Fruit fly (Drosophila melanogaster): ENCODE results near the gene Bub3.

The Bub3 gene

dm6 chr3R:29675333-29675732, at the start of gene Bub3, which contains the start of gene Cap-D2 (continued):
- TF ChIP-seq mld (GFP tag; IDR thresholded peaks at IDR 0.05; ENCODE audit: partially characterized antibody) (no peak), CG1647 (GFP tag; optimal IDR thresholded peaks at IDR 0.05) (peak; percentile 62), CG17912 (GFP tag; optimal IDR thresholded peaks at IDR 0.05) (no peak), CG6654 (GFP tag; optimal IDR thresholded peaks at IDR 0.05) (peak; percentile 12), pfk (GFP tag; optimal IDR thresholded peaks at IDR 0.05) (no peak), lola (GFP tag; optimal IDR thresholded peaks at IDR 0.05) (peak in 1 of 3 experiments; percentile 68), Trl (optimal IDR thresholded peaks at IDR 0.05) (no peak), Trl (GFP tag; optimal IDR thresholded peaks at IDR 0.05) (peak; percentile 81), run (tag; optimal IDR thresholded peaks at IDR 0.05) (no peak), nerfin-2 (GFP tag; IDR thresholded peaks at IDR 0.05; ENCODE audit: partially characterized antibody) (peak; percentile 70), lilli (GFP tag; optimal IDR thresholded peaks at IDR 0.05) (peak; percentile 83), CG15601 (tag; optimal IDR thresholded peaks at IDR 0.05) (peak; percentile 50), CG9215 (GFP tag; IDR thresholded peaks at IDR 0.05) (peak; percentile 53), ham (GFP tag; IDR thresholded peaks at IDR 0.05) (no peak), Eip74EF (GFP tag; optimal IDR thresholded peaks at IDR 0.05) (no peak), bab2 (GFP tag; optimal IDR thresholded peaks at IDR 0.05) (peak; percentile 73), CG2678 (tag; optimal IDR thresholded peaks at IDR 0.05) (no peak), CG2120 (GFP tag; optimal IDR thresholded peaks at IDR 0.05) (peak; percentile 84), gcm (GFP tag; optimal IDR thresholded peaks at IDR 0.05) (peak; percentile 33), tx (GFP tag; optimal IDR thresholded peaks at IDR 0.05) (peak; percentile 64), Fer3 (tag; optimal IDR thresholded peaks at IDR 0.05) (peak; percentile 60), ranshi (GFP tag; IDR thresholded peaks at IDR 0.05) (peak; percentile 69; the same call in 1 of the 2 replicates), CG14050 (GFP tag; IDR thresholded peaks at IDR 0.05) (peak; percentile 70), ems (GFP tag; optimal IDR thresholded peaks at IDR 0.05) (peak; percentile 79), Dll (GFP tag; IDR thresholded peaks at IDR 0.05; ENCODE audit: partially characterized antibody) (peak; percentile 96), CG30431 (GFP tag; optimal IDR thresholded peaks at IDR 0.05) (peak; percentile 21), wdn (GFP tag; IDR thresholded peaks at IDR 0.05) (0 out of 2 replicates have a peak, but pooled peaks have one; percentile 45), B-H1 (GFP tag; IDR thresholded peaks at IDR 0.05) (peak; percentile 47; the same call in 2 of the 3 replicates), Oaz (GFP tag; IDR thresholded peaks at IDR 0.05) (peak; percentile 35; the same call in 1 of the 2 replicates), NC2α (GFP tag; optimal IDR thresholded peaks at IDR 0.05) (peak; percentile 19), Adf1 (GFP tag; IDR thresholded peaks at IDR 0.05) (peak; percentile 25; the same call in 1 of the 2 replicates), CkIIα-i1 (GFP tag; IDR thresholded peaks at IDR 0.05) (no peak), mirr (GFP tag; optimal IDR thresholded peaks at IDR 0.05) (no peak), CG9437 (GFP tag; optimal IDR thresholded peaks at IDR 0.05) (peak; percentile 31), row (GFP tag; IDR thresholded peaks at IDR 0.05) (peak; percentile 91), CG3847 (GFP tag; IDR thresholded peaks at IDR 0.05) (peak; percentile 75), odd (GFP tag; optimal IDR thresholded peaks at IDR 0.05) (no peak), CG33213 (GFP tag; optimal IDR thresholded peaks at IDR 0.05) (peak; percentile 71), CG10147 (GFP tag; optimal IDR thresholded peaks at IDR 0.05) (no peak), tgo (GFP tag; IDR thresholded peaks at IDR 0.05) (peak; percentile 57; the same call in 2 of the 3 replicates), zen2 (GFP tag; IDR thresholded peaks at IDR 0.05; ENCODE audit: partially characterized antibody) (peak; percentile 61; the same call in 1 of the 3 replicates), inv (GFP tag; IDR thresholded peaks at IDR 0.05; ENCODE audit: partially characterized antibody) (peak; percentile 70), stwl (tag; optimal IDR thresholded peaks at IDR 0.05) (peak; percentile 71), Taf1 (GFP tag; IDR thresholded peaks at IDR 0.05) (peak; percentile 34; the same call in 1 of the 2 replicates), Nf-YA (GFP tag; IDR thresholded peaks at IDR 0.05) (no peak), CG4617 (GFP tag; optimal IDR thresholded peaks at IDR 0.05; ENCODE audit: borderline replicate concordance) (peak; percentile 71), Rfx (GFP tag; IDR thresholded peaks at IDR 0.05) (peak; percentile 58), rib (GFP tag; IDR thresholded peaks at IDR 0.05) (peak; percentile 56; the same call in 1 of the 2 replicates), CG3995 (GFP tag; optimal IDR thresholded peaks at IDR 0.05) (peak; percentile 3), CG7271 (tag; optimal IDR thresholded peaks at IDR 0.05) (peak; percentile 39)
